Worm (Caenorhabditis elegans) whole organism, young adult: Measurements from ENCODE around the gene Y65A5A.1.

Source experiments
- B0019.2 ChIP-seq: fragments of 200-800 bp; sonication (Bioruptor generic); conservative IDR thresholded peaks from 2 replicates; pipeline ENCODE4 v1.3.6; 2022; ENCODE audit warnings: missing genetic modification reagents, missing genetic modification characterization, missing compliant biosample characterization
- B0035.1 ChIP-seq: sonication (generic microtip); optimal IDR thresholded peaks from 2 replicates; lab custom pipeline; 2016; ENCODE audit warnings: missing genetic modification characterization, mild to moderate bottlenecking, missing compliant biosample characterization, missing genotype, missing genetic modification reagents
- B0261.1 ChIP-seq: sonication (generic microtip); optimal IDR thresholded peaks from 2 replicates; lab custom pipeline; 2016; ENCODE audit warnings: mild to moderate bottlenecking, missing genetic modification characterization, moderate library complexity, missing compliant biosample characterization
- F33H1.4 ChIP-seq: fragments of 200-800 bp; sonication (Bioruptor generic); IDR thresholded peaks from 2 replicates; pipeline ENCODE4 v1.3.6; 2022; ENCODE audit warnings: missing genetic modification reagents, missing genetic modification characterization, missing compliant biosample characterization
- Y79H2A.3 ChIP-seq: fragments of 200-800 bp; sonication (Bioruptor generic); conservative IDR thresholded peaks from 2 replicates; pipeline ENCODE4 v1.3.6; 2022; ENCODE audit warnings: missing genetic modification reagents, missing genetic modification characterization, missing compliant biosample characterization
- attf-3 ChIP-seq: fragments of 200-800 bp; sonication (Bioruptor generic); conservative IDR thresholded peaks from 2 replicates; pipeline ENCODE4 v1.3.6; 2022; ENCODE audit warnings: missing genetic modification reagents, missing genetic modification characterization, missing compliant biosample characterization
- attf-5 ChIP-seq: fragments of 200-800 bp; sonication (Bioruptor generic); optimal IDR thresholded peaks from 2 replicates; lab custom pipeline; 2018; ENCODE audit warnings: mild to moderate bottlenecking, missing genetic modification characterization, missing compliant biosample characterization
- attf-6 ChIP-seq: fragments of 200-800 bp; sonication (Bioruptor generic); IDR thresholded peaks from 2 replicates; pipeline ENCODE4 v1.3.6; 2022; ENCODE audit warnings: missing genetic modification reagents, missing genetic modification characterization, missing compliant biosample characterization
- cebp-1 ChIP-seq, 2 experiments: fragments of 200-800 bp in 1 of 2; sonication (Bioruptor generic) in 1 of 2; sonication (generic microtip) in 1 of 2; IDR thresholded peaks in 1 of 2; optimal IDR thresholded peaks in 1 of 2; 2 replicates each; pipeline versions ENCODE4 v1.3.6 to Lab custom; 2017 to 2022; ENCODE audit warnings: missing compliant biosample characterization in 2 of 2, missing genetic modification characterization in 2 of 2, mild to moderate bottlenecking in 1 of 2, missing genetic modification reagents in 1 of 2, moderate library complexity in 1 of 2
- ceh-27 ChIP-seq: fragments of 200-800 bp; sonication (Bioruptor generic); optimal IDR thresholded peaks from 2 replicates; lab custom pipeline; 2018; ENCODE audit warnings: mild to moderate bottlenecking, missing genetic modification characterization, moderate library complexity, missing compliant biosample characterization
- ceh-40 ChIP-seq: fragments of 200-800 bp; sonication (Bioruptor generic); IDR thresholded peaks from 2 replicates; pipeline ENCODE4 v1.3.6; 2022; ENCODE audit warnings: missing genetic modification characterization, missing compliant biosample characterization
- ceh-91 ChIP-seq: fragments of 200-800 bp; sonication (Bioruptor generic); IDR thresholded peaks from 2 replicates; pipeline ENCODE4 v1.3.6; 2022; ENCODE audit warnings: missing genetic modification reagents, missing genetic modification characterization, missing compliant biosample characterization
- dox-1 ChIP-seq: fragments of 200-800 bp; sonication (Bioruptor generic); IDR thresholded peaks from 2 replicates; pipeline ENCODE4 v1.3.6; 2022; ENCODE audit warnings: missing genetic modification reagents, missing genetic modification characterization, missing compliant biosample characterization
- egl-18 ChIP-seq: fragments of 200-800 bp; sonication (Bioruptor generic); IDR thresholded peaks from 2 replicates; pipeline ENCODE4 v1.3.6; 2022; ENCODE audit warnings: missing genetic modification reagents, missing genetic modification characterization, missing compliant biosample characterization
- egl-44 ChIP-seq: fragments of 200-800 bp; sonication (Bioruptor generic); IDR thresholded peaks from 2 replicates; pipeline ENCODE4 v1.3.6; 2022; ENCODE audit warnings: missing genetic modification reagents, missing genetic modification characterization, missing compliant biosample characterization
- ekl-4 ChIP-seq: fragments of 200-800 bp; sonication (Bioruptor generic); IDR thresholded peaks from 2 replicates; pipeline ENCODE4 v1.3.6; 2022; ENCODE audit warnings: missing genetic modification reagents, missing genetic modification characterization, missing compliant biosample characterization
- gei-17 ChIP-seq: fragments of 200-800 bp; sonication (Bioruptor generic); optimal IDR thresholded peaks from 2 replicates; lab custom pipeline; 2018; ENCODE audit warnings: mild to moderate bottlenecking, missing genetic modification characterization, missing compliant biosample characterization
- hmg-20 ChIP-seq: fragments of 200-800 bp; sonication (Bioruptor generic); IDR thresholded peaks from 2 replicates; pipeline ENCODE4 v1.3.6; 2022; ENCODE audit warnings: missing genetic modification reagents, missing genetic modification characterization, missing compliant biosample characterization
- hsf-1 ChIP-seq: fragments of 200-800 bp; sonication (Bioruptor generic); IDR thresholded peaks from 2 replicates; pipeline ENCODE4 v1.3.6; 2022; ENCODE audit warnings: missing genetic modification reagents, missing genetic modification characterization, missing compliant biosample characterization
- lag-1 ChIP-seq: fragments of 200-800 bp; sonication (Bioruptor generic); IDR thresholded peaks from 2 replicates; pipeline ENCODE4 v1.3.6; 2022; ENCODE audit warnings: missing genetic modification reagents, missing genetic modification characterization, missing compliant biosample characterization
- lin-35 ChIP-seq, 3 experiments: fragments of 150-350 bp in 2 of 3; sonication (generic microtip) in 1 of 3; optimal IDR thresholded peaks; 2 replicates each; lab custom pipeline; 2014 to 2018; ENCODE audit warnings: missing biosample characterization in 3 of 3, missing genetic modification characterization in 3 of 3, missing genetic modification reagents in 3 of 3
- lsl-1 ChIP-seq: fragments of 200-800 bp; sonication (Bioruptor generic); optimal IDR thresholded peaks from 2 replicates; lab custom pipeline; 2018; ENCODE audit warnings: mild to moderate bottlenecking, missing genetic modification characterization, moderate library complexity, missing compliant biosample characterization
- mcd-1 ChIP-seq: fragments of 200-800 bp; sonication (Bioruptor generic); IDR thresholded peaks from 2 replicates; pipeline ENCODE4 v1.3.6; 2022; ENCODE audit warnings: missing genetic modification reagents, missing genetic modification characterization, missing compliant biosample characterization
- nfya-1 ChIP-seq: sonication (generic microtip); optimal IDR thresholded peaks from 2 replicates; lab custom pipeline; 2017; ENCODE audit warnings: antibody characterized with exemption, missing compliant biosample characterization, missing genetic modification characterization, borderline replicate concordance; ENCODE audit not compliant: insufficient read depth
- nfyb-1 ChIP-seq: fragments of 200-800 bp; sonication (Bioruptor generic); IDR thresholded peaks from 2 replicates; pipeline ENCODE4 v1.3.6; 2022; ENCODE audit warnings: missing genetic modification reagents, missing genetic modification characterization, missing compliant biosample characterization
- nhr-120 ChIP-seq: fragments of 200-800 bp; sonication (Bioruptor generic); IDR thresholded peaks from 2 replicates; pipeline ENCODE4 v1.3.6; 2022; ENCODE audit warnings: missing genetic modification characterization, missing compliant biosample characterization
- nhr-179 ChIP-seq: sonication (generic microtip); optimal IDR thresholded peaks from 2 replicates; lab custom pipeline; 2016; ENCODE audit warnings: mild to moderate bottlenecking, missing genetic modification characterization, missing compliant biosample characterization
- rcor-1 ChIP-seq: fragments of 200-800 bp; sonication (Bioruptor generic); IDR thresholded peaks from 2 replicates; pipeline ENCODE4 v1.3.6; 2022; ENCODE audit warnings: missing genetic modification reagents, missing genetic modification characterization, missing compliant biosample characterization
- rec-8 ChIP-seq, 2 experiments: sonication (generic microtip); optimal IDR thresholded peaks; 2 replicates each; lab custom pipeline; 2016; ENCODE audit warnings: mild to moderate bottlenecking in 2 of 2, missing genetic modification characterization in 2 of 2, missing genetic modification reagents in 2 of 2, missing genotype in 2 of 2, missing biosample characterization in 1 of 2, missing compliant biosample characterization in 1 of 2, moderate library complexity in 1 of 2
- repo-1 ChIP-seq: sonication (generic microtip); optimal IDR thresholded peaks from 2 replicates; lab custom pipeline; 2017; ENCODE audit warnings: mild to moderate bottlenecking, missing genetic modification characterization, missing compliant biosample characterization
- snpc-1.1 ChIP-seq: sonication (generic microtip); optimal IDR thresholded peaks from 2 replicates; lab custom pipeline; 2017; ENCODE audit warnings: missing genetic modification characterization, mild to moderate bottlenecking, missing compliant biosample characterization, antibody characterized with exemption, moderate library complexity, missing genotype, missing genetic modification reagents; ENCODE audit not compliant: insufficient read depth
- snpc-4 ChIP-seq, 5 experiments: fragments of 150-350 bp in 1 of 5; sonication (generic microtip) in 4 of 5; optimal IDR thresholded peaks; 2 replicates each; lab custom pipeline; 2014 to 2018; ENCODE audit warnings: missing genetic modification characterization in 5 of 5, missing biosample characterization in 3 of 5, antibody characterized with exemption in 2 of 5, mild to moderate bottlenecking in 2 of 5, missing compliant biosample characterization in 2 of 5, missing genotype in 2 of 5, moderate library complexity in 2 of 5, missing genetic modification reagents in 1 of 5
- somi-1 ChIP-seq: fragments of 200-800 bp; sonication (Bioruptor generic); optimal IDR thresholded peaks from 2 replicates; lab custom pipeline; 2018; ENCODE audit warnings: mild to moderate bottlenecking, missing genetic modification characterization, missing compliant biosample characterization
- tbp1 ChIP-seq: fragments of 200-800 bp; sonication (Bioruptor generic); optimal IDR thresholded peaks from 2 replicates; lab custom pipeline; 2018; ENCODE audit warnings: mild to moderate bottlenecking, missing genetic modification characterization, missing compliant biosample characterization
- unc-62 ChIP-seq: fragments of 150-350 bp; optimal IDR thresholded peaks from 2 replicates; lab custom pipeline; 2014; ENCODE audit warnings: missing biosample characterization, missing genetic modification reagents, missing genetic modification characterization
- xnd-1 ChIP-seq: sonication (generic microtip); optimal IDR thresholded peaks from 2 replicates; lab custom pipeline; 2016; ENCODE audit warnings: missing genotype, missing genetic modification reagents, missing genetic modification characterization, missing compliant biosample characterization
- ztf-22 ChIP-seq: fragments of 200-800 bp; sonication (Bioruptor generic); optimal IDR thresholded peaks from 2 replicates; lab custom pipeline; 2018; ENCODE audit warnings: mild to moderate bottlenecking, missing genetic modification characterization, moderate library complexity, missing compliant biosample characterization
- ztf-25 ChIP-seq: fragments of 200-800 bp; sonication (Bioruptor generic); IDR thresholded peaks from 2 replicates; pipeline ENCODE4 v1.3.6; 2022; ENCODE audit warnings: missing genetic modification reagents, missing genetic modification characterization, missing compliant biosample characterization
- ztf-6 ChIP-seq: fragments of 200-800 bp; sonication (Bioruptor generic); IDR thresholded peaks from 2 replicates; pipeline ENCODE4 v1.3.6; 2022; ENCODE audit warnings: missing genetic modification reagents, missing genetic modification characterization, missing compliant biosample characterization

The Y65A5A.1 gene

DNA sequence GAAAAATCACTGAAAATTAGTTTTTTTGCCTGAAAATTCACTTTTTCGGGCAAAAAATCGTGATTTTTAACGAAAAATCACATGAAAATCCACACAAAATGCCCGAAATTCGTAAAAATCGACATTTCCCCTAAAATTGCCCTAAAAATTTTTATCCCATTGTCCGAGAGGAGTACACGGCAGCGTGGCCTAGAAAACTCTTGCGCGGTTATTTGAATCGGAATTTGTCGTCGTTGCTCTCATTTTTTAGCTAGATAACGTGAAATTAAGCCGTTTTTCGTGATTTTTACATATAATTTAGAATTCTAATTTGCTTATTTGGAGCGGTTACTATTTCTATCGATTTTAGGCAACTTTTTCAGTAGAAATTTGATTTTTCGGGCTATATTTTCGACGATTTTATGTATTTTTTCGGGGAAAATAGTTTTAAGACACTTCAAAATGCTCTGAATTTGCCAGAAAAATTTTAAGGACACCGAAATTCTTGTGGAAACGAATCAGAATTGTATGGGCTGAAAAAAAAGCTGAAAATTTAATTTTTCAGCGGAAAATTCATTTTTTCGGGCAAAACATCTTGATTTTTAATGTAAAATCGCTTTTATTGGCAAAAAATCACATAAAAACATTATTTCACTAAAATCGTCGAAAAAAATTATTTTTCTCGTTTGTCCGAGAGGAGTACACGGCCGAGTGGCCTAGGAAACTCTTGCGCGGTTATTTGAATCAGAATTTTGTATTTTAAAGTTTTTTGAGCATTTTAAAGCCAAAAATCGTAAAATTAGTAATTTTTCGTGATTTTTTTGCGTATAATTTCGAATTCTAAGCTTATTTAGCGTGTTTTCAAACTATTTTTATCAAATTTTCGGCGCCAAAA is 15.7 kb upstream of the Y65A5A.1 start (continued):
- peak; percentile 48; the same call in 1 of the 2 replicates for TF ChIP-seq egl-44 (GFP tag; lab: Robert Waterston, UW)
- peak; percentile 42; the same call in 1 of the 2 replicates for TF ChIP-seq B0019.2 (GFP tag; lab: Robert Waterston, UW)
- 0 out of 2 replicates have a peak, but pooled peaks have one; percentile 51 for TF ChIP-seq egl-18 (GFP tag; lab: Robert Waterston, UW)
- peak; percentile 85 for TF ChIP-seq dox-1 (GFP tag; lab: Robert Waterston, UW)
- TF ChIP-seq snpc-1.1 (tag; lab: Kevin White, UChicago), result no peak
- peak; percentile 58 for TF ChIP-seq attf-5 (GFP tag; lab: Kevin White, UChicago)
- peak; percentile 62; the same call in 1 of the 2 replicates for TF ChIP-seq hsf-1 (GFP tag; lab: Robert Waterston, UW)
- peak; percentile 52; the same call in 1 of the 2 replicates for TF ChIP-seq ztf-6 (GFP tag; lab: Robert Waterston, UW)
- peak; percentile 75 for TF ChIP-seq ceh-91 (GFP tag; lab: Robert Waterston, UW)
- peak; percentile 77 for TF ChIP-seq hmg-20 (GFP tag; lab: Robert Waterston, UW)
- peak; percentile 76 for TF ChIP-seq tbp1
- peak; percentile 50 for TF ChIP-seq ekl-4 (GFP tag; lab: Robert Waterston, UW)
- peak; percentile 92 for TF ChIP-seq ztf-25 (GFP tag; lab: Robert Waterston, UW)
- TF ChIP-seq gei-17 (GFP tag; lab: Kevin White, UChicago), result no peak
- TF ChIP-seq unc-62, result no peak
- peak; percentile 41 for TF ChIP-seq somi-1
- TF ChIP-seq lin-35 (GFP tag; optimal IDR thresholded peaks at IDR 0.05; lab: Kevin White, UChicago), result peak in 2 of 3 experiments; percentile 31 to 87
- 0 out of 2 replicates have a peak, but pooled peaks have one; percentile 60 for TF ChIP-seq nhr-120 (GFP tag; lab: Robert Waterston, UW)
- TF ChIP-seq attf-3 (GFP tag; lab: Robert Waterston, UW), result peak; percentile 33; the same call in 1 of the 2 replicates
- TF ChIP-seq nfya-1 (tag; lab: Kevin White, UChicago), result no peak
- peak; percentile 29 for TF ChIP-seq B0035.1
- peak; percentile 98 for TF ChIP-seq attf-6 (GFP tag; lab: Robert Waterston, UW)
- TF ChIP-seq Y79H2A.3, result peak; percentile 84
- TF ChIP-seq cebp-1 (GFP tag; IDR thresholded peaks at IDR 0.05; lab: Robert Waterston, UW), result peak; percentile 67
- TF ChIP-seq cebp-1 (tag; optimal IDR thresholded peaks at IDR 0.05; lab: Kevin White, UChicago), result peak; percentile 55
- peak; percentile 56 for TF ChIP-seq repo-1 (tag; lab: Kevin White, UChicago)
- TF ChIP-seq ceh-27 (GFP tag; lab: Kevin White, UChicago), result peak; percentile 86
- peak; percentile 74 for TF ChIP-seq mcd-1 (GFP tag; lab: Robert Waterston, UW)
- 0 out of 2 replicates have a peak, but pooled peaks have one; percentile 20 for TF ChIP-seq ceh-40
- no peak for TF ChIP-seq lag-1
- TF ChIP-seq rcor-1, result peak; percentile 79
- peak; percentile 8 for TF ChIP-seq B0261.1 (tag; lab: Kevin White, UChicago)
- 0 out of 2 replicates have a peak, but pooled peaks have one; percentile 11 for TF ChIP-seq nfyb-1
- TF ChIP-seq, all 124 proteins: peak for 84

DNA sequence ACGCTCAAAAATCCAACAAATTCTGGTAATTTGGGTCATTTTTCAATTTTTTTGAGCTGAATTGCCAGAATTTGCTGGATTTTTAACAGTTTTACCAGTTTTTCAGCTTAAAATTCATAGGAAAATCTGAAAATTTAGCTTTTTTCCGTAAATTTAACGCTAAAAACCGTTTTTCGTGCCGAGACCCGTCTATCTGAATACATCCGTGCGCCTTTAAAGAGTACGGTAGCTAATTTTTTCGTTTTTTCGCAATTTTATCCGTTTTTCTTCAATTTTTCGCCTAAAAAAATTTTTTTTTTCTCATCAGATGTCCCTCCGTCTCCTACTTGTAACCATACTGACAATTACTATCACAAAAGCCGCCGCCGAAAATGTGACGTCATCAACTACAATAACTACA is 12.1 kb upstream of the Y65A5A.1 start, which contains the start of gene Y65A5A.2:
TSS of gene Y65A5A.2 (plus strand) at position 308 of the 400 bp plus-strand sequence.
- no peak for TF ChIP-seq snpc-4 (GFP tag; optimal IDR thresholded peaks at IDR 0.05; lab: Kevin White, UChicago)
- peak in 2 of 4 experiments; percentile 20 to 77 for TF ChIP-seq snpc-4 (tag; optimal IDR thresholded peaks at IDR 0.05; lab: Kevin White, UChicago)
- no peak for TF ChIP-seq nhr-179 (tag; lab: Kevin White, UChicago)
- 0 out of 2 replicates have a peak, but pooled peaks have one; percentile 17 for TF ChIP-seq attf-6 (GFP tag; lab: Robert Waterston, UW)
- TF ChIP-seq lsl-1 (GFP tag; lab: Kevin White, UChicago), result peak; percentile 42
- no peak for TF ChIP-seq rec-8 (tag; optimal IDR thresholded peaks at IDR 0.05; lab: Kevin White, UChicago)
- peak; percentile 41 for TF ChIP-seq xnd-1 (tag; lab: Kevin White, UChicago)
- TF ChIP-seq ztf-22 (GFP tag; lab: Kevin White, UChicago), result no peak
- TF ChIP-seq F33H1.4 (GFP tag; lab: Robert Waterston, UW), result peak; percentile 69
- TF ChIP-seq B0261.1 (tag; lab: Kevin White, UChicago), result no peak
